Worm (Caenorhabditis elegans): ENCODE data around the gene R10H10.7.

R10H10.7 gene

ce11 chrIV:10457137-10457536, 43.4 kb upstream of the R10H10.7 start, which contains the start of gene srb-17:
Gene srb-17, minus strand, starts transcription at chrIV:10457237.
- no peak for TF ChIP-seq nhr-6 (tag; optimal IDR thresholded peaks at IDR 0.05)
- no peak for TF ChIP-seq ces-1 (GFP tag; optimal IDR thresholded peaks at IDR 0.05)
- TF ChIP-seq vab-7 (GFP tag; IDR thresholded peaks at IDR 0.05), result no peak
- no peak for TF ChIP-seq ceh-44 (GFP tag; IDR thresholded peaks at IDR 0.05)
- TF ChIP-seq mxl-2 (GFP tag; conservative IDR thresholded peaks at IDR 0.05), result no peak
- no peak for TF ChIP-seq fkh-10 (GFP tag; optimal IDR thresholded peaks at IDR 0.05)
- no peak for TF ChIP-seq lsy-2 (tag; optimal IDR thresholded peaks at IDR 0.05)
- no peak for TF ChIP-seq daf-16 (GFP tag; optimal IDR thresholded peaks at IDR 0.05)
- TF ChIP-seq daf-16 (tag; optimal IDR thresholded peaks at IDR 0.05), result no peak
- no peak for TF ChIP-seq lir-3 (tag; optimal IDR thresholded peaks at IDR 0.05)
- no peak for TF ChIP-seq ZK546.5 (tag; optimal IDR thresholded peaks at IDR 0.05)
- TF ChIP-seq ztf-7 (tag; optimal IDR thresholded peaks at IDR 0.05), result no peak
- no peak for TF ChIP-seq nhr-77 (tag; optimal IDR thresholded peaks at IDR 0.05)
- TF ChIP-seq ceh-62 (tag; optimal IDR thresholded peaks at IDR 0.05), result no peak
- no peak for TF ChIP-seq gei-8 (GFP tag; optimal IDR thresholded peaks at IDR 0.05)
- no peak for TF ChIP-seq Y105C5A.15 (GFP tag; IDR thresholded peaks at IDR 0.05)

ce11 chrIV:10453001-10453400, 39.3 kb upstream of the R10H10.7 start, which contains the start of gene F01D4.8:
Gene F01D4.8, minus strand, starts transcription at chrIV:10453101.
- TF ChIP-seq fos-1 (tag; optimal IDR thresholded peaks at IDR 0.05) (no peak), nhr-41 (GFP tag; IDR thresholded peaks at IDR 0.05) (no peak), php-3 (GFP tag; IDR thresholded peaks at IDR 0.05) (no peak), ztf-11 (tag; optimal IDR thresholded peaks at IDR 0.05) (no peak), F26F4.8 (GFP tag; conservative IDR thresholded peaks at IDR 0.05) (no peak), unc-130 (GFP tag; optimal IDR thresholded peaks at IDR 0.05) (no peak), hmg-1.1 (GFP tag; IDR thresholded peaks at IDR 0.05) (no peak), nhr-102 (tag; optimal IDR thresholded peaks at IDR 0.05) (no peak), ceh-44 (GFP tag; IDR thresholded peaks at IDR 0.05) (no peak), hlh-11 (tag; optimal IDR thresholded peaks at IDR 0.05) (no peak), lin-29 (GFP tag; IDR thresholded peaks at IDR 0.05) (no peak), arid-1 (GFP tag; conservative IDR thresholded peaks at IDR 0.05) (no peak), ceh-82 (tag; optimal IDR thresholded peaks at IDR 0.05) (no peak), mxl-3 (GFP tag; optimal IDR thresholded peaks at IDR 0.05) (no peak), pha-4 (GFP tag; IDR thresholded peaks at IDR 0.05) (no peak), pha-4 (tag; optimal IDR thresholded peaks at IDR 0.05) (no peak), spr-3 (GFP tag; optimal IDR thresholded peaks at IDR 0.05) (no peak), ces-1 (GFP tag; optimal IDR thresholded peaks at IDR 0.05) (no peak), lin-39 (tag; optimal IDR thresholded peaks at IDR 0.05) (no peak)

ce11 chrIV:10449799-10450198, 36.1 kb upstream of the R10H10.7 start, which contains the start of gene F13B12.4:
Gene F13B12.4, minus strand, starts transcription at chrIV:10449899.
- TF ChIP-seq ZK546.5 (tag; optimal IDR thresholded peaks at IDR 0.05) (no peak), snpc-4 (tag; optimal IDR thresholded peaks at IDR 0.05) (no peak), ceh-62 (tag; optimal IDR thresholded peaks at IDR 0.05) (no peak), egl-43 (GFP tag; IDR thresholded peaks at IDR 0.05) (no peak), hlh-30 (tag; optimal IDR thresholded peaks at IDR 0.05; ENCODE audit: insufficient read depth) (no peak), aly-2 (tag; optimal IDR thresholded peaks at IDR 0.05) (no peak), F10B5.3 (tag; optimal IDR thresholded peaks at IDR 0.05) (no peak), dmd-9 (GFP tag; IDR thresholded peaks at IDR 0.05) (no peak), fkh-10 (GFP tag; optimal IDR thresholded peaks at IDR 0.05) (no peak), nhr-237 (tag; optimal IDR thresholded peaks at IDR 0.05) (no peak), unc-39 (tag; optimal IDR thresholded peaks at IDR 0.05) (no peak), nhr-6 (tag; optimal IDR thresholded peaks at IDR 0.05) (no peak), lim-7 (GFP tag; IDR thresholded peaks at IDR 0.05) (no peak), mxl-2 (GFP tag; conservative IDR thresholded peaks at IDR 0.05) (no peak), hif-1 (tag; optimal IDR thresholded peaks at IDR 0.05) (no peak), nhr-77 (tag; optimal IDR thresholded peaks at IDR 0.05) (no peak), T26A8.4 (GFP tag; IDR thresholded peaks at IDR 0.05) (no peak)
